Fruit fly (Drosophila melanogaster): ENCODE results near the gene CG32091.
A peak's percentile ranks its signal among the peaks of the same experiment; 100 is the strongest.

CG32091 gene

dm6 chr3L:11680298-11680697 lies 49.1 kb downstream of the CG32091 start, which contains the start of gene CG32085 (continued):
- TF ChIP-seq CG18764 (GFP tag; optimal IDR thresholded peaks at IDR 0.05): peak; percentile 33
- 0 out of 2 replicates have a peak, but pooled peaks have one; percentile 30 for TF ChIP-seq ara (GFP tag; IDR thresholded peaks at IDR 0.05)
- no peak for TF ChIP-seq gce (GFP tag; IDR thresholded peaks at IDR 0.05)
- TF ChIP-seq CG33557 (GFP tag; optimal IDR thresholded peaks at IDR 0.05): no peak
- 0 out of 2 replicates have a peak, but pooled peaks have one; percentile 43 for TF ChIP-seq CG17612 (GFP tag; IDR thresholded peaks at IDR 0.05)
- TF ChIP-seq Atf3 (GFP tag; optimal IDR thresholded peaks at IDR 0.05): peak; percentile 21
- peak; percentile 62 for TF ChIP-seq Hand (GFP tag; optimal IDR thresholded peaks at IDR 0.05)
- TF ChIP-seq Fer1 (GFP tag; optimal IDR thresholded peaks at IDR 0.05): peak; percentile 86
- TF ChIP-seq chn (GFP tag; optimal IDR thresholded peaks at IDR 0.05): peak; percentile 18
- no peak for TF ChIP-seq CG13123 (GFP tag; optimal IDR thresholded peaks at IDR 0.05)
- TF ChIP-seq zf30C (GFP tag; optimal IDR thresholded peaks at IDR 0.05): no peak
- TF ChIP-seq MBD-R2 (GFP tag; IDR thresholded peaks at IDR 0.05): peak; percentile 53; the same call in 1 of the 2 replicates
- peak; percentile 80 for TF ChIP-seq Hmr (GFP tag; optimal IDR thresholded peaks at IDR 0.05)
- peak; percentile 61 for TF ChIP-seq CG13296 (GFP tag; optimal IDR thresholded peaks at IDR 0.05)
- TF ChIP-seq CG6765 (GFP tag; optimal IDR thresholded peaks at IDR 0.05): peak; percentile 50
- no peak for TF ChIP-seq oc (tag; optimal IDR thresholded peaks at IDR 0.05)
- TF ChIP-seq Myb (GFP tag; optimal IDR thresholded peaks at IDR 0.05): peak; percentile 53
- peak; percentile 74 for TF ChIP-seq row (GFP tag; IDR thresholded peaks at IDR 0.05)
- peak; percentile 23 for TF ChIP-seq CG10654 (GFP tag; optimal IDR thresholded peaks at IDR 0.05)
- TF ChIP-seq D19A (tag; optimal IDR thresholded peaks at IDR 0.05): peak; percentile 19
- peak; percentile 1 for TF ChIP-seq Oli (tag; optimal IDR thresholded peaks at IDR 0.05)
- peak; percentile 99 for TF ChIP-seq ewg (GFP tag; optimal IDR thresholded peaks at IDR 0.05)
- peak; percentile 68 for TF ChIP-seq HLH3B (GFP tag; IDR thresholded peaks at IDR 0.05)
- peak; percentile 4 for TF ChIP-seq dm (GFP tag; optimal IDR thresholded peaks at IDR 0.05)
- no peak for TF ChIP-seq gcm (GFP tag; optimal IDR thresholded peaks at IDR 0.05)
- TF ChIP-seq BtbVII (GFP tag; optimal IDR thresholded peaks at IDR 0.05): peak; percentile 36
- TF ChIP-seq CG12942 (GFP tag; optimal IDR thresholded peaks at IDR 0.05): peak; percentile 15
- peak; percentile 38 for TF ChIP-seq CG12659 (GFP tag; optimal IDR thresholded peaks at IDR 0.05)
- TF ChIP-seq Stat92E (GFP tag; optimal IDR thresholded peaks at IDR 0.05): no peak
- TF ChIP-seq Oaz (GFP tag; IDR thresholded peaks at IDR 0.05): 0 out of 2 replicates have a peak, but pooled peaks have one; percentile 16
- no peak for TF ChIP-seq Neu2 (GFP tag; optimal IDR thresholded peaks at IDR 0.05; ENCODE audit: borderline replicate concordance)
- TF ChIP-seq HmgZ (tag; optimal IDR thresholded peaks at IDR 0.05): peak; percentile 38
- peak; percentile 62 for TF ChIP-seq tx (GFP tag; optimal IDR thresholded peaks at IDR 0.05)
- TF ChIP-seq gro (GFP tag; optimal IDR thresholded peaks at IDR 0.05): peak; percentile 8
- peak; percentile 25 for TF ChIP-seq nerfin-1 (tag; optimal IDR thresholded peaks at IDR 0.05)
- TF ChIP-seq dmrt99B (tag; optimal IDR thresholded peaks at IDR 0.05): peak; percentile 48
- TF ChIP-seq Nf-YC (tag; optimal IDR thresholded peaks at IDR 0.05): peak; percentile 39
- peak; percentile 44 for TF ChIP-seq CG6683 (GFP tag; optimal IDR thresholded peaks at IDR 0.05)
- TF ChIP-seq CG15601 (tag; optimal IDR thresholded peaks at IDR 0.05): no peak
- TF ChIP-seq maf-S (GFP tag; optimal IDR thresholded peaks at IDR 0.05): peak; percentile 27
- TF ChIP-seq CG9797 (GFP tag; optimal IDR thresholded peaks at IDR 0.05): no peak
- TF ChIP-seq ERR (GFP tag; optimal IDR thresholded peaks at IDR 0.05): peak; percentile 28
- peak; percentile 47 for TF ChIP-seq grau (tag; optimal IDR thresholded peaks at IDR 0.05)
- 0 out of 2 replicates have a peak, but pooled peaks have one; percentile 20 for TF ChIP-seq CG32767 (GFP tag; IDR thresholded peaks at IDR 0.05)
- no peak for TF ChIP-seq eve (GFP tag; optimal IDR thresholded peaks at IDR 0.05)
- peak; percentile 9 for TF ChIP-seq en (GFP tag; optimal IDR thresholded peaks at IDR 0.05)
- no peak for TF ChIP-seq cg (GFP tag; optimal IDR thresholded peaks at IDR 0.05)
- TF ChIP-seq CG4328 (GFP tag; optimal IDR thresholded peaks at IDR 0.05): peak; percentile 4
- peak; percentile 32 for TF ChIP-seq CG9817 (tag; optimal IDR thresholded peaks at IDR 0.05)
- TF ChIP-seq CG6272 (GFP tag; IDR thresholded peaks at IDR 0.05): peak; percentile 60; the same call in 1 of the 2 replicates
